Worm (Caenorhabditis elegans) whole organism, late embryonic: ENCODE measurements around the gene str-82.

Experiments used
- F13H6.1 ChIP-seq: sonication (generic microtip); optimal IDR thresholded peaks from 2 replicates; lab custom pipeline; 2016; ENCODE audit warnings: missing genetic modification characterization, missing compliant biosample characterization
- K09A11.1 ChIP-seq: sonication (generic microtip); optimal IDR thresholded peaks from 2 replicates; lab custom pipeline; 2017; ENCODE audit warnings: antibody characterized with exemption, mild to moderate bottlenecking, missing genetic modification characterization, missing compliant biosample characterization; ENCODE audit not compliant: insufficient read depth
- ahr-1 ChIP-seq: sonication (generic microtip); optimal IDR thresholded peaks from 2 replicates; lab custom pipeline; 2016; ENCODE audit warnings: missing genetic modification characterization, missing compliant biosample characterization
- ama-1 ChIP-seq: fragments of 150-350 bp; optimal IDR thresholded peaks from 2 replicates; lab custom pipeline; 2014
- fkh-6 ChIP-seq: sonication (generic microtip); optimal IDR thresholded peaks from 2 replicates; lab custom pipeline; 2016; ENCODE audit warnings: missing genetic modification characterization, missing compliant biosample characterization
- mec-3 ChIP-seq: sonication (generic microtip); optimal IDR thresholded peaks from 2 replicates; lab custom pipeline; 2016; ENCODE audit warnings: borderline replicate concordance, missing genetic modification characterization, missing compliant biosample characterization
- nhr-11 ChIP-seq: fragments of 150-350 bp; optimal IDR thresholded peaks from 2 replicates; lab custom pipeline; 2014; ENCODE audit warnings: missing biosample characterization, missing genetic modification characterization
- pag-3 ChIP-seq: sonication (generic microtip); optimal IDR thresholded peaks from 2 replicates; lab custom pipeline; 2016; ENCODE audit warnings: missing compliant biosample characterization, missing genetic modification characterization, borderline replicate concordance
- pha-4 ChIP-seq: fragments of 150-350 bp; optimal IDR thresholded peaks from 2 replicates; lab custom pipeline; 2018; ENCODE audit warnings: missing biosample characterization, missing genetic modification reagents, missing genetic modification characterization
- rnt-1 ChIP-seq: sonication (generic microtip); optimal IDR thresholded peaks from 2 replicates; lab custom pipeline; 2016; ENCODE audit warnings: missing genetic modification characterization, missing compliant biosample characterization
- unc-3 ChIP-seq, 2 experiments: fragments of 200-800 bp in 1 of 2; sonication (Bioruptor generic) in 1 of 2; sonication (generic microtip) in 1 of 2; conservative IDR thresholded peaks in 1 of 2; optimal IDR thresholded peaks in 1 of 2; 2 replicates each; pipeline versions ENCODE4 v1.3.6 to Lab custom; 2016 to 2022; ENCODE audit warnings: missing compliant biosample characterization in 2 of 2, missing genetic modification characterization in 2 of 2, missing genetic modification reagents in 1 of 2

DNA sequence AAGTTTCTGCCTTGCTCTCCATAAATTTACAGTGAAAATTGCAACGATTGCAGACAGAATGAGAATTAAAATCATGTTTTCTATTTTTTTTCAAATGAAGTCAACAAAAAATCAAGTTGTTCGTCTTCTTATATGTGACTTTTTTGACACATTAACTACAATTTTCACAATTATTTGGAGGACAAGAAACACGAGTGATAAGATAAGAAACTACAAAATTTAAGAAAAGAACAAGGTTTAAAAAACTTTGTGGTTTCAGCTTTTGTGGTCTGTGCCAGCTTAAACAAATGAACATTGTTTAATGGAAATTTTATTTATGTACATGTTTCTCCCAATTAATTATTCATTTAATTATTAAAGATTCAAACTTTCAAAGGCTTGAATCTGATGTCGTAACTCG lies 4.1 kb upstream of the str-82 start, which contains the start of gene cyp-34A9:
- no peak for TF ChIP-seq K09A11.1
- TF ChIP-seq rnt-1 (tag; lab: Kevin White, UChicago): no peak
- no peak for TF ChIP-seq pag-3 (tag; lab: Kevin White, UChicago)
- TF ChIP-seq unc-3 (GFP tag; conservative IDR thresholded peaks at IDR 0.05; lab: Robert Waterston, UW): no peak
- no peak for TF ChIP-seq unc-3 (tag; optimal IDR thresholded peaks at IDR 0.05; lab: Kevin White, UChicago)
- no peak for TF ChIP-seq nhr-11 (tag; lab: Kevin White, UChicago)
- no peak for TF ChIP-seq ahr-1 (tag; lab: Kevin White, UChicago)
- no peak for TF ChIP-seq fkh-6 (tag; lab: Kevin White, UChicago)
- TF ChIP-seq pha-4 (tag; lab: Kevin White, UChicago): no peak
- no peak for TF ChIP-seq F13H6.1 (tag; lab: Kevin White, UChicago)
- no peak for TF ChIP-seq mec-3 (tag; lab: Kevin White, UChicago)
- no peak for TF ChIP-seq ama-1 (lab: Kevin White, UChicago)
